Worm (Caenorhabditis elegans) whole organism, L3 larva: ENCODE data around the gene F20G2.1.

Experiments used
- R02D3.7 ChIP-seq: fragments of 150-350 bp; optimal IDR thresholded peaks from 2 replicates; lab custom pipeline; 2014; ENCODE audit warnings: missing biosample characterization, missing genetic modification characterization
- ama-1 ChIP-seq: fragments of 150-350 bp; optimal IDR thresholded peaks from 2 replicates; lab custom pipeline; 2018
- ceh-16 ChIP-seq: sonication (generic microtip); optimal IDR thresholded peaks from 2 replicates; lab custom pipeline; 2017; ENCODE audit warnings: missing biosample characterization, missing genetic modification characterization
- ceh-28 ChIP-seq: fragments of 150-350 bp; optimal IDR thresholded peaks from 2 replicates; lab custom pipeline; 2014; ENCODE audit warnings: missing biosample characterization, missing genetic modification reagents, missing genetic modification characterization
- ceh-82 ChIP-seq: fragments of 150-350 bp; optimal IDR thresholded peaks from 2 replicates; lab custom pipeline; 2014; ENCODE audit warnings: missing biosample characterization, missing genetic modification characterization
- egl-5 ChIP-seq: fragments of 150-350 bp; optimal IDR thresholded peaks from 2 replicates; lab custom pipeline; 2017; ENCODE audit warnings: missing biosample characterization, missing genetic modification reagents, missing genetic modification characterization, inconsistent platforms
- elt-1 ChIP-seq: fragments of 150-350 bp; optimal IDR thresholded peaks from 2 replicates; lab custom pipeline; 2014; ENCODE audit warnings: missing biosample characterization, missing genetic modification characterization
- elt-2 ChIP-seq: sonication (generic microtip); optimal IDR thresholded peaks from 2 replicates; lab custom pipeline; 2016; ENCODE audit warnings: missing genetic modification reagents, mild to moderate bottlenecking, missing genetic modification characterization, missing compliant biosample characterization
- fkh-10 ChIP-seq: sonication (generic microtip); optimal IDR thresholded peaks from 2 replicates; lab custom pipeline; 2017; ENCODE audit warnings: missing biosample characterization, missing genetic modification reagents, missing genetic modification characterization
- hmg-11 ChIP-seq: sonication (generic microtip); optimal IDR thresholded peaks from 2 replicates; lab custom pipeline; 2016; ENCODE audit warnings: missing genetic modification characterization, missing compliant biosample characterization
- jun-1 ChIP-seq: fragments of 150-350 bp; optimal IDR thresholded peaks from 2 replicates; lab custom pipeline; 2014; ENCODE audit warnings: missing biosample characterization, missing genetic modification reagents, missing genetic modification characterization
- lin-15B ChIP-seq: fragments of 150-350 bp; optimal IDR thresholded peaks from 2 replicates; lab custom pipeline; 2014; ENCODE audit warnings: missing biosample characterization, missing genetic modification characterization
- lin-39 ChIP-seq: fragments of 150-350 bp; optimal IDR thresholded peaks from 2 replicates; lab custom pipeline; 2018; ENCODE audit warnings: missing biosample characterization, missing genetic modification reagents, missing genetic modification characterization
- lsy-12 ChIP-seq: sonication (generic microtip); optimal IDR thresholded peaks from 2 replicates; lab custom pipeline; 2016; ENCODE audit warnings: mild to moderate bottlenecking, missing genetic modification characterization, missing compliant biosample characterization
- mdl-1 ChIP-seq: fragments of 150-350 bp; optimal IDR thresholded peaks from 2 replicates; lab custom pipeline; 2014; ENCODE audit warnings: missing biosample characterization, missing genetic modification characterization
- mml-1 ChIP-seq: fragments of 150-350 bp; sonication (generic microtip); optimal IDR thresholded peaks from 3 replicates; lab custom pipeline; 2014; ENCODE audit warnings: missing biosample characterization, missing genetic modification characterization
- nfya-1 ChIP-seq: sonication (generic microtip); optimal IDR thresholded peaks from 2 replicates; lab custom pipeline; 2017; ENCODE audit warnings: missing genetic modification characterization, mild to moderate bottlenecking, missing compliant biosample characterization, antibody characterized with exemption, moderate library complexity; ENCODE audit not compliant: insufficient read depth
- nhr-11 ChIP-seq: fragments of 150-350 bp; optimal IDR thresholded peaks from 2 replicates; lab custom pipeline; 2014; ENCODE audit warnings: missing biosample characterization, missing genetic modification characterization
- nhr-12 ChIP-seq: fragments of 150-350 bp; optimal IDR thresholded peaks from 2 replicates; lab custom pipeline; 2014; ENCODE audit warnings: missing biosample characterization, missing genetic modification characterization
- nhr-23 ChIP-seq: fragments of 150-350 bp; optimal IDR thresholded peaks from 2 replicates; lab custom pipeline; 2014; ENCODE audit warnings: missing biosample characterization, missing genetic modification reagents, missing genetic modification characterization
- nhr-237 ChIP-seq: fragments of 150-350 bp; optimal IDR thresholded peaks from 2 replicates; lab custom pipeline; 2014; ENCODE audit warnings: missing biosample characterization, missing genetic modification characterization
- nhr-25 ChIP-seq: sonication (generic microtip); optimal IDR thresholded peaks from 2 replicates; lab custom pipeline; 2017; ENCODE audit warnings: missing biosample characterization, missing genetic modification characterization
- nhr-43 ChIP-seq: sonication (generic microtip); optimal IDR thresholded peaks from 2 replicates; lab custom pipeline; 2016; ENCODE audit warnings: mild to moderate bottlenecking, missing genetic modification characterization, missing compliant biosample characterization; ENCODE audit not compliant: poor library complexity, severe bottlenecking
- nhr-67 ChIP-seq: fragments of 150-350 bp; optimal IDR thresholded peaks from 2 replicates; lab custom pipeline; 2014; ENCODE audit warnings: missing biosample characterization, missing genetic modification characterization
- nhr-76 ChIP-seq: fragments of 150-350 bp; sonication (generic microtip); optimal IDR thresholded peaks from 5 replicates; lab custom pipeline; 2014; ENCODE audit warnings: missing biosample characterization, missing genetic modification characterization
- nhr-77 ChIP-seq: fragments of 150-350 bp; optimal IDR thresholded peaks from 2 replicates; lab custom pipeline; 2014; ENCODE audit warnings: missing biosample characterization, missing genetic modification characterization
- pha-4 ChIP-seq: fragments of 150-350 bp; optimal IDR thresholded peaks from 2 replicates; lab custom pipeline; 2014; ENCODE audit warnings: missing biosample characterization, missing genetic modification reagents, missing genetic modification characterization
- pqm-1 ChIP-seq: fragments of 150-350 bp; optimal IDR thresholded peaks from 2 replicates; lab custom pipeline; 2017; ENCODE audit warnings: missing biosample characterization, missing genetic modification characterization, inconsistent platforms
- sea-2 ChIP-seq: fragments of 150-350 bp; sonication (generic microtip); optimal IDR thresholded peaks from 4 replicates; lab custom pipeline; 2014; ENCODE audit warnings: missing biosample characterization, missing genetic modification reagents, missing genetic modification characterization
- skn-1 ChIP-seq: fragments of 150-350 bp; optimal IDR thresholded peaks from 2 replicates; lab custom pipeline; 2014; ENCODE audit warnings: missing biosample characterization, missing genetic modification characterization
- unc-62 ChIP-seq: fragments of 150-350 bp; sonication (generic microtip); optimal IDR thresholded peaks from 4 replicates; lab custom pipeline; 2014; ENCODE audit warnings: missing biosample characterization, missing genetic modification reagents, missing genetic modification characterization
- zag-1 ChIP-seq: fragments of 150-350 bp; optimal IDR thresholded peaks from 2 replicates; lab custom pipeline; 2014; ENCODE audit warnings: missing biosample characterization, missing genetic modification characterization
- ztf-11 ChIP-seq: fragments of 150-350 bp; optimal IDR thresholded peaks from 2 replicates; lab custom pipeline; 2014; ENCODE audit warnings: missing biosample characterization, missing genetic modification characterization

The F20G2.1 gene

DNA sequence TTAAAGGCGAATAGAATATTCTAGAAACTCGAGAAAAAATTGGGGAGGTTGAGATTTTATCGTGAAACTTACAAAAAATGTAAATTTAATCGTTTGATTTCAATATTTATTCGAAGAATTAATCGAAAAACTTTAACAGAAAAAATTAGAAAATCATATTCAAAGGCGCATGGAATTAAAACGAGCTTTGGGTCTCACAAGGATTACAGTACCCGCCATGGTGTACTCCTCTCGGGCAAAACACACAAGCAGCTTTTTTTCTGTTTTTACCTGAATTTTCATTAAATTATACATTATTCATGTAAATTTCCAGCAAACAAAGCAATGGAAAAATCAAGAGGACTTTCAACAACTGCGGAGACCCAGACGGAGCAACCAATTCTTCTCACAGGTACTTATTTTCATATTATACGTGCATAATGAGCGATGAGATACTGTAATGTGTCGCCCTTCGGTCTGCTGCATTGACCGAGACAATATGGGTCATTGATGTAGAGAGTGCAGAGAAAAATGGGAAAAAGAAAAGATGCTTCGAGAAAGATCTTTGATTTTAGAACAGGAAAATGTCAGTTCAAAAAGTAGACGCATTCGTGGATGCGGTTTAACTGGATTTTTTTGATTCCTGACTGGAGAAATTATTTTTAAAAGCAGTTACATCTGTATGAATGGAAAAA, 34.0 kb upstream of the F20G2.1 start, which contains the start of the genes F53C11.4 and F53C11.5 (continued):
- no peak for TF ChIP-seq nhr-11
- peak; percentile 88 for TF ChIP-seq pha-4
- TF ChIP-seq nhr-76 (tag; lab: Kevin White, UChicago), result no peak
- TF ChIP-seq hmg-11 (tag; lab: Kevin White, UChicago), result peak; percentile 3
- TF ChIP-seq jun-1, result peak; percentile 66
- TF ChIP-seq nhr-67 (tag; lab: Kevin White, UChicago), result no peak
- TF ChIP-seq nhr-77, result no peak
- peak; percentile 3 for TF ChIP-seq lin-15B (tag; lab: Kevin White, UChicago)
- TF ChIP-seq ama-1, result peak; percentile 29
- TF ChIP-seq elt-2 (tag; lab: Kevin White, UChicago), result peak; percentile 69
- TF ChIP-seq sea-2 (GFP tag; lab: Kevin White, UChicago), result no peak
- TF ChIP-seq nhr-237 (tag; lab: Kevin White, UChicago), result no peak
- TF ChIP-seq ceh-28 (tag; lab: Kevin White, UChicago), result peak; percentile 30
- TF ChIP-seq skn-1 (tag; lab: Kevin White, UChicago), result no peak
- TF ChIP-seq nhr-23 (tag; lab: Kevin White, UChicago), result peak; percentile 91
- no peak for TF ChIP-seq fkh-10
- no peak for TF ChIP-seq elt-1 (tag; lab: Kevin White, UChicago)
- TF ChIP-seq egl-5 (tag; lab: Kevin White, UChicago), result no peak
- TF ChIP-seq ztf-11 (tag; lab: Kevin White, UChicago), result no peak

DNA sequence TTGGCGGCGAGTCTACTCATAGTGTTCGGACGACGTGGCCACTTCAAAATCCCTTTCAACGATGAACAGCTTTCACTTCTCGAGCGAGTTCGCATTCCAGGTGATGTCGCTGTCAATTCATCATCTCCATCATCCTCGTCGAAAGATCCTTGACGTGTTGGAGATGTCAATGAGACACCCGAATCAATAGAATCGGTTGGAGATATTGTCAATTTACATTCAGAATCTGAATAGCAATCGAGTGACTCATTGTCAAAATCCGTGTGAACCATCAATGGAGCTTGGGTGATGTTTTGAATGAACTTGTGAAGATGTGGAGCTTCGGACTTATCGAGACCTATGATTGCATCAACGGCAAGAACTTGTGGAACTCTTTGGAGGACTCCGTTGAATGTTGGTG, 32.4 kb upstream of the F20G2.1 start:
- TF ChIP-seq pqm-1 (no peak), ama-1 (no peak), nhr-11 (no peak), nhr-76 (tag; lab: Kevin White, UChicago) (no peak), ceh-16 (tag; lab: Kevin White, UChicago) (no peak), unc-62 (GFP tag; lab: Kevin White, UChicago) (no peak), pha-4 (no peak), R02D3.7 (no peak), sea-2 (GFP tag; lab: Kevin White, UChicago) (no peak), egl-5 (tag; lab: Kevin White, UChicago) (no peak), lin-39 (tag; lab: Kevin White, UChicago) (no peak), nhr-77 (no peak), ceh-28 (tag; lab: Kevin White, UChicago) (no peak)

DNA sequence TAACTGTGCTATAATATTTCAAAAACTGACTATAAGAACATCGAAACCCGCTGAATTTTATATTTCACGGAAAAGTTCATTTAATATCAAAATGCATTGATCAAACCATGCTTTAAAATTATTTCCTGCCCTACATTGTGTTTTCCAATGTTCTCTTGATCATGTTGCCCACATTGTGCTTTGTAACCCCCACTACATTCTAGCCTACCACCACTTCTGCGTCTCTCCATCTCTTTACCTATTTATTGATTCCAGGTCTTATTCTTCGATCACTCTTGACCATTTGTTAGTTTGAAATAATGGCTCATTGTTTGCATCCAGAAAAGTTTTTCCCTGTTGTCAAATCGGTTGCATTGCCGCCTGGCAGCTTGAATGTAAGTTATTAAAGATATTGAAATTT, 28.8 kb upstream of the F20G2.1 start, which contains the start of gene decr-1.1:
Gene decr-1.1 (plus strand): TSS at position 210 of the 400 bp plus-strand sequence.
- TF ChIP-seq ceh-28 (tag; lab: Kevin White, UChicago) (peak; percentile 28), lin-39 (tag; lab: Kevin White, UChicago) (no peak), pqm-1 (peak; percentile 64), nfya-1 (tag; lab: Kevin White, UChicago) (peak; percentile 7), elt-1 (tag; lab: Kevin White, UChicago) (no peak), pha-4 (peak; percentile 37), elt-2 (tag; lab: Kevin White, UChicago) (peak; percentile 49)

DNA sequence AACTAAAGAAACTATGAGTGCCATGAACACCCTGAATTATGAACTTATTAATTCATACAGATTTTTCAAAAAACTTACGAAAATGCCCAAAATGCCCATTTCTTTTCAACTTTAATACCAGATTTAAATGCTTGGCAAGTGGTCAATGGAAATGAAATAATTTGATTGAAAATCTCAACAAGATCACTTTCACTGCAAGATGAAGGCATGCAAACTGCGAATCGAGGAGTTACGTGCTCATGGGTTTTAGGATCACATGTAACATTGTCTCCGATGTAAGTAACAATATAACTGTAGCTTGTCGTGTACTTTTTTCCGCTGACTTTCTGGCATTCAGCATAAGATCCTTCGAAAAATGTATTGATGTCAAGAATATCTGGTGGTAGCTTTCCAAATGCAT, 27.5 kb upstream of the F20G2.1 start:
- TF ChIP-seq lsy-12 (tag; lab: Kevin White, UChicago) (no peak), nhr-67 (tag; lab: Kevin White, UChicago) (no peak), pha-4 (no peak), hmg-11 (tag; lab: Kevin White, UChicago) (no peak), mml-1 (tag; lab: Kevin White, UChicago) (no peak), zag-1 (no peak), nhr-25 (tag; lab: Kevin White, UChicago) (no peak), elt-1 (tag; lab: Kevin White, UChicago) (no peak), nhr-43 (tag; lab: Kevin White, UChicago) (no peak), nhr-12 (tag; lab: Kevin White, UChicago) (no peak), jun-1 (no peak), mdl-1 (no peak), lin-15B (tag; lab: Kevin White, UChicago) (no peak), ceh-82 (tag; lab: Kevin White, UChicago) (no peak), ceh-16 (tag; lab: Kevin White, UChicago) (no peak)
- TF ChIP-seq, all 47 proteins: peak for 0
